Worm (Caenorhabditis elegans): ENCODE data around the gene Y4C6B.7.
"Not testable (repeated sequence)": the region's sequence is repeated elsewhere in the genome, so short reads cannot be mapped to it uniquely, and the experiment has no call there.

Y4C6B.7 gene

DNA sequence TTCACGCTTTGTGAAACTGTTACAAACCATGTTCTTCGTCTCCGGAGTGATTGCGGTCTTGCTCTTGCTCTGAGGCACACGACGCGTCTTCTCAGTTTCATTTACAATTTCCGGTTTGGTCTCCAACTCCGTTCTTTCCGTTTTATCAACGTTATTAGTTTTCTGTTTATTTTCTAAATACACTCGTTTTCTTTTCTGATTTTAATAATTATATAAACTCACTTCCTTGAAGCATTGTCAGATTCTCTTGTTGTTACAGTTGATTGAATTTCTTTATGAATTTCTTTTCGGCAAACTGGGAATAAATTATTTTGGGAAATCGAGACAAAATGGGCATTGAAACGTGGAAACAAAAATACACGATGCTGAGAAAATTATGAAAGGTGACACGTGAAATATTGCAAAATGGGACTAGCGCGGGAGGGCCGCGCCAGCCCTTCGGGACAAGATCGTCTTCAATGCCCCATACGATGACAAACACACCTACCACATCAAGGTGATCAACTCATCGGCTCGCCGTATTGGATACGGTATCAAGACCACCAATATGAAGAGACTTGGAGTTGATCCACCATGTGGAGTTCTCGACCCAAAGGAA is 45.1 kb downstream of the Y4C6B.7 start, which contains the start of the genes ZK354.9 and msp-58:
Gene ZK354.9 (minus strand): TSS at position 101 of the 598 bp plus-strand sequence.
Gene msp-58 (plus strand): TSS at position 548 of the 598 bp plus-strand sequence.
- not testable (repeated sequence) for TF ChIP-seq tbx-37 (GFP tag; conservative IDR thresholded peaks at IDR 0.05); ets-7 (tag; optimal IDR thresholded peaks at IDR 0.05); ceh-36 (tag; optimal IDR thresholded peaks at IDR 0.05)

DNA sequence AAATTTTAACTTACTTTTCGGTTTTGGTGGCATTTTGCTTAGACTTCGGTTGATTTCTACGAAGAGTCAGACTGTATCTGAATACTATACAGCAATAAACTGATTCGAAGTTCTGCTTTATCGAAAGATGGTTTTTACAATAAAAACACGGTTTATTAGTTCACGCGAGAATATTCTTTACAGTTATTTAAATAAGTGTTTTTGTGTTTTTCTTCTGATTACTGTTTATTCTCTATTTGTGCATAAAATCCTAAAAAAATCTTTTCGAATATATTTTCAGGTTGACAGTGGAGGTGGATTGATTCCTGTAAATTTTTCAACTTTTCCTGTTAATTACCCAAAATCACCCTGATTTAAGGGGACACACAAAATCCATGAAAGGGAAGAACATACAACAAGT is 47.2 kb downstream of the Y4C6B.7 start, which contains the start of gene ZK354.8:
Gene ZK354.8 (minus strand): TSS at position 101 of the 400 bp plus-strand sequence.
- TF ChIP-seq flt-1 (GFP tag; IDR thresholded peaks at IDR 0.05) (no peak), tbx-37 (GFP tag; conservative IDR thresholded peaks at IDR 0.05) (no peak), B0310.2 (tag; optimal IDR thresholded peaks at IDR 0.05) (no peak), hmbx-1 (tag; optimal IDR thresholded peaks at IDR 0.05) (no peak), ceh-36 (tag; optimal IDR thresholded peaks at IDR 0.05) (no peak), ceh-13 (GFP tag; optimal IDR thresholded peaks at IDR 0.05) (no peak), tra-4 (tag; optimal IDR thresholded peaks at IDR 0.05) (no peak), ama-1 (optimal IDR thresholded peaks at IDR 0.05) (no peak), scrt-1 (GFP tag; IDR thresholded peaks at IDR 0.05) (no peak), pes-1 (GFP tag; IDR thresholded peaks at IDR 0.05) (no peak), sea-1 (GFP tag; conservative IDR thresholded peaks at IDR 0.05) (no peak), hnd-1 (tag; optimal IDR thresholded peaks at IDR 0.05) (no peak), hmg-4 (GFP tag; optimal IDR thresholded peaks at IDR 0.05) (no peak), ets-7 (tag; optimal IDR thresholded peaks at IDR 0.05) (no peak), aly-1 (tag; optimal IDR thresholded peaks at IDR 0.05) (no peak), tbx-11 (GFP tag; IDR thresholded peaks at IDR 0.05) (no peak), F13C5.2 (tag; optimal IDR thresholded peaks at IDR 0.05) (no peak)

DNA sequence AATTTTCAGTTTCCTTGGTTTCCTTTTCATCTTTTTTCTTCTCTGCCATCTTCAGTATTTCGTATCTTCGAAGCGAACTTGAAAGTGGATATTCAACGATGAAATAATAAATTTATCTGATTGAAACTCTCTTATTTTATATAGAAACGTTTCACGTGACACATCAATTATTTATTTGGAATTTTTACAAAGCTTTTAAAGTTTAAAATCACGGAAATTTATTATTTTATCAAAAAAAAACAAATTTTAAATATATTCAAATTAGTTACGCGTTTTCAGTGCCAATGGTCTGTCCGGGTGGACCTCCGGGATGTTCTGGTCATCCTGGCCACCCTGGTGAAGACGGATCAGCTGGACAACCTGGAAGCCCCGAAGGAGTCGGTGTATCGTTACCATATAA is 50.2 kb downstream of the Y4C6B.7 start, which contains the start of gene ZK354.7:
Gene ZK354.7 (minus strand): TSS at position 101 of the 400 bp plus-strand sequence.
- no peak for TF ChIP-seq ama-1 (optimal IDR thresholded peaks at IDR 0.05)
- TF ChIP-seq ets-7 (tag; optimal IDR thresholded peaks at IDR 0.05) = no peak
- TF ChIP-seq ceh-36 (tag; optimal IDR thresholded peaks at IDR 0.05) = no peak
- no peak for TF ChIP-seq hnd-1 (tag; optimal IDR thresholded peaks at IDR 0.05)
- TF ChIP-seq aly-1 (tag; optimal IDR thresholded peaks at IDR 0.05) = no peak
- no peak for TF ChIP-seq tbx-11 (GFP tag; IDR thresholded peaks at IDR 0.05)
- TF ChIP-seq hmbx-1 (tag; optimal IDR thresholded peaks at IDR 0.05) = no peak
- no peak for TF ChIP-seq pes-1 (GFP tag; IDR thresholded peaks at IDR 0.05)
- no peak for TF ChIP-seq tra-4 (tag; optimal IDR thresholded peaks at IDR 0.05)
- TF ChIP-seq scrt-1 (GFP tag; IDR thresholded peaks at IDR 0.05) = no peak
- TF ChIP-seq tbx-37 (GFP tag; conservative IDR thresholded peaks at IDR 0.05) = no peak
- TF ChIP-seq ceh-13 (GFP tag; optimal IDR thresholded peaks at IDR 0.05) = no peak
- no peak for TF ChIP-seq F13C5.2 (tag; optimal IDR thresholded peaks at IDR 0.05)
- no peak for TF ChIP-seq hmg-4 (GFP tag; optimal IDR thresholded peaks at IDR 0.05)
- TF ChIP-seq flt-1 (GFP tag; IDR thresholded peaks at IDR 0.05) = no peak
